Fruit fly (Drosophila melanogaster) whole organism, embryonic: ENCODE data around the gene CG2767.

Source experiments
- ATbp ChIP-seq: fragments of 200-800 bp; sonication (Bioruptor generic); optimal IDR thresholded peaks from 2 replicates; lab custom pipeline; 2017; ENCODE audit warnings: missing biosample characterization, mild to moderate bottlenecking, missing genetic modification characterization, missing genetic modification reagents
- Antp ChIP-seq: fragments of 200-800 bp; sonication (Bioruptor generic); optimal IDR thresholded peaks from 3 replicates; lab custom pipeline; 2016; ENCODE audit warnings: missing biosample characterization, missing genetic modification characterization
- Asciz ChIP-seq: fragments of 200-800 bp; sonication (Bioruptor generic); optimal IDR thresholded peaks from 2 replicates; lab custom pipeline; 2017; ENCODE audit warnings: missing biosample characterization, mild to moderate bottlenecking, missing genetic modification characterization, missing genetic modification reagents
- CG10147 ChIP-seq: fragments of 200-800 bp; sonication (Bioruptor generic); optimal IDR thresholded peaks from 2 replicates; lab custom pipeline; 2019; ENCODE audit warnings: missing biosample characterization, mild to moderate bottlenecking, missing genetic modification characterization, moderate library complexity
- CG13624 ChIP-seq: fragments of 200-800 bp; sonication (Bioruptor generic); optimal IDR thresholded peaks from 2 replicates; lab custom pipeline; 2016; ENCODE audit warnings: missing biosample characterization, missing genetic modification characterization
- CG2116 ChIP-seq: fragments of 200-800 bp; sonication (Bioruptor generic); optimal IDR thresholded peaks from 3 replicates; lab custom pipeline; 2018; ENCODE audit warnings: missing biosample characterization, mild to moderate bottlenecking, missing genetic modification characterization
- CG30403 ChIP-seq: fragments of 200-800 bp; sonication (Bioruptor generic); optimal IDR thresholded peaks from 3 replicates; lab custom pipeline; 2016; ENCODE audit warnings: missing biosample characterization, missing genetic modification characterization
- CG31388 ChIP-seq: fragments of 200-800 bp; sonication (Bioruptor generic); optimal IDR thresholded peaks from 2 replicates; lab custom pipeline; 2016; ENCODE audit warnings: missing biosample characterization, missing genetic modification characterization
- CG3163 ChIP-seq: fragments of 200-800 bp; sonication (Bioruptor generic); optimal IDR thresholded peaks from 3 replicates; lab custom pipeline; 2016; ENCODE audit warnings: missing biosample characterization, missing genetic modification characterization
- CG33557 ChIP-seq: fragments of 200-800 bp; sonication (Bioruptor generic); optimal IDR thresholded peaks from 2 replicates; lab custom pipeline; 2019; ENCODE audit warnings: missing biosample characterization, mild to moderate bottlenecking, missing genetic modification characterization, moderate library complexity
- CG4424 ChIP-seq: fragments of 200-800 bp; sonication (Bioruptor generic); optimal IDR thresholded peaks from 3 replicates; lab custom pipeline; 2016; ENCODE audit warnings: missing biosample characterization, missing genetic modification characterization
- CG4820 ChIP-seq: fragments of 200-800 bp; sonication (Bioruptor generic); optimal IDR thresholded peaks from 3 replicates; lab custom pipeline; 2016; ENCODE audit warnings: missing biosample characterization, missing genetic modification characterization
- CG4854 ChIP-seq: fragments of 200-800 bp; sonication (Bioruptor generic); optimal IDR thresholded peaks from 2 replicates; lab custom pipeline; 2016; ENCODE audit warnings: missing biosample characterization, missing genetic modification characterization, inconsistent platforms
- CG7987 ChIP-seq: fragments of 200-800 bp; sonication (Bioruptor generic); optimal IDR thresholded peaks from 2 replicates; lab custom pipeline; 2018; ENCODE audit warnings: missing biosample characterization, mild to moderate bottlenecking, missing genetic modification characterization, moderate library complexity
- CG8089 ChIP-seq: fragments of 200-800 bp; sonication (Bioruptor generic); optimal IDR thresholded peaks from 3 replicates; lab custom pipeline; 2016; ENCODE audit warnings: missing biosample characterization, missing genetic modification characterization
- CG8359 ChIP-seq: fragments of 200-800 bp; sonication (Bioruptor generic); optimal IDR thresholded peaks from 2 replicates; lab custom pipeline; 2017; ENCODE audit warnings: missing biosample characterization, mild to moderate bottlenecking, missing genetic modification characterization, borderline replicate concordance
- CG8924 ChIP-seq: fragments of 200-800 bp; optimal IDR thresholded peaks from 3 replicates; lab custom pipeline; 2019; ENCODE audit warnings: missing biosample characterization, mild to moderate bottlenecking, missing genetic modification characterization, moderate library complexity
- Dad ChIP-seq: fragments of 200-800 bp; sonication (Bioruptor generic); optimal IDR thresholded peaks from 3 replicates; lab custom pipeline; 2016; ENCODE audit warnings: missing biosample characterization, missing genetic modification characterization
- Deaf1 ChIP-seq: fragments of 200-800 bp; optimal IDR thresholded peaks from 3 replicates; lab custom pipeline; 2019; ENCODE audit warnings: missing biosample characterization, mild to moderate bottlenecking, missing genetic modification characterization, moderate library complexity
- Dp ChIP-seq: fragments of 200-800 bp; sonication (Bioruptor generic); optimal IDR thresholded peaks from 2 replicates; lab custom pipeline; 2018; ENCODE audit warnings: missing biosample characterization, mild to moderate bottlenecking, missing genetic modification characterization, moderate library complexity
- GATAe ChIP-seq: fragments of 200-800 bp; sonication (Bioruptor generic); conservative IDR thresholded peaks from 2 replicates; pipeline ENCODE4 v1.3.6; 2022; ENCODE audit warnings: missing biosample characterization, missing genetic modification characterization
- H2.0 ChIP-seq: fragments of 200-800 bp; sonication (Bioruptor generic); IDR thresholded peaks from 2 replicates; pipeline ENCODE4 v1.3.6; 2022; ENCODE audit warnings: missing biosample characterization, missing genetic modification characterization
- HLH54F ChIP-seq: fragments of 200-800 bp; sonication (Bioruptor generic); optimal IDR thresholded peaks from 3 replicates; lab custom pipeline; 2016; ENCODE audit warnings: missing biosample characterization, missing genetic modification characterization
- MBD-R2 ChIP-seq: fragments of 200-800 bp; sonication (Bioruptor generic); IDR thresholded peaks from 2 replicates; pipeline ENCODE4 v1.3.6; 2022; ENCODE audit warnings: missing biosample characterization, missing genetic modification characterization
- Spps ChIP-seq: fragments of 200-800 bp; sonication (Bioruptor generic); optimal IDR thresholded peaks from 2 replicates; lab custom pipeline; 2018; ENCODE audit warnings: missing biosample characterization, mild to moderate bottlenecking, missing genetic modification characterization
- TFAM ChIP-seq: fragments of 200-800 bp; sonication (Bioruptor generic); optimal IDR thresholded peaks from 2 replicates; lab custom pipeline; 2017; ENCODE audit warnings: missing biosample characterization, missing genetic modification characterization, inconsistent platforms
- Trl ChIP-seq, 3 experiments: fragments of >200 bp in 2 of 3; fragments of 200-800 bp in 1 of 3; sonication (Bioruptor generic) in 1 of 3; optimal IDR thresholded peaks; 2 replicates in 1 of 3; 3 replicates in 2 of 3; lab custom pipeline; 2016 to 2017; ENCODE audit warnings: missing biosample characterization in 1 of 3, missing genetic modification characterization in 1 of 3
- ap ChIP-seq: fragments of 200-800 bp; sonication (Bioruptor generic); IDR thresholded peaks from 2 replicates; pipeline ENCODE4 v1.3.6; 2022; ENCODE audit warnings: missing biosample characterization, missing genetic modification characterization
- ara ChIP-seq: fragments of 200-800 bp; sonication (Bioruptor generic); IDR thresholded peaks from 2 replicates; pipeline ENCODE4 v1.3.6; 2022; ENCODE audit warnings: missing biosample characterization, missing genetic modification characterization
- ato ChIP-seq: fragments of 200-800 bp; sonication (Bioruptor generic); IDR thresholded peaks from 2 replicates; pipeline ENCODE4 v1.3.6; 2022; ENCODE audit warnings: missing biosample characterization, missing genetic modification characterization; ENCODE audit not compliant: partially characterized antibody
- bcd ChIP-seq: fragments of 200-800 bp; sonication (Bioruptor generic); optimal IDR thresholded peaks from 2 replicates; lab custom pipeline; 2017; ENCODE audit warnings: missing biosample characterization, mild to moderate bottlenecking, missing genetic modification characterization
- bigmax ChIP-seq: fragments of 200-800 bp; sonication (Bioruptor generic); optimal IDR thresholded peaks from 2 replicates; lab custom pipeline; 2018; ENCODE audit warnings: missing biosample characterization, mild to moderate bottlenecking, missing genetic modification characterization
- btn ChIP-seq: fragments of 200-800 bp; sonication (Bioruptor generic); optimal IDR thresholded peaks from 2 replicates; lab custom pipeline; 2016; ENCODE audit warnings: missing biosample characterization, missing genetic modification characterization
- cato ChIP-seq: fragments of 200-800 bp; sonication (Bioruptor generic); optimal IDR thresholded peaks from 2 replicates; lab custom pipeline; 2016; ENCODE audit warnings: missing biosample characterization, missing genetic modification characterization, borderline replicate concordance
- cg ChIP-seq: fragments of 200-800 bp; sonication (Bioruptor generic); optimal IDR thresholded peaks from 3 replicates; lab custom pipeline; 2019; ENCODE audit warnings: missing biosample characterization, mild to moderate bottlenecking, missing genetic modification characterization, moderate library complexity
- chif ChIP-seq, 2 experiments: fragments of 200-800 bp; sonication (Bioruptor generic); optimal IDR thresholded peaks; 3 replicates each; lab custom pipeline; 2016; ENCODE audit warnings: missing biosample characterization in 2 of 2, missing genetic modification characterization in 2 of 2
- chinmo ChIP-seq: fragments of 200-800 bp; sonication (Bioruptor generic); IDR thresholded peaks from 4 replicates; pipeline ENCODE4 v1.3.6; 2022; ENCODE audit warnings: missing biosample characterization, missing genetic modification characterization; ENCODE audit not compliant: partially characterized antibody
- en ChIP-seq: fragments of 200-800 bp; sonication (Bioruptor generic); optimal IDR thresholded peaks from 2 replicates; lab custom pipeline; 2016; ENCODE audit warnings: missing biosample characterization, missing genetic modification characterization
- fd102C ChIP-seq: fragments of 200-800 bp; sonication (Bioruptor generic); optimal IDR thresholded peaks from 2 replicates; lab custom pipeline; 2018; ENCODE audit warnings: missing biosample characterization, mild to moderate bottlenecking, missing genetic modification characterization, moderate library complexity
- fru ChIP-seq: fragments of >200 bp; optimal IDR thresholded peaks from 2 replicates; lab custom pipeline; 2017
- gt ChIP-seq: fragments of 200-800 bp; sonication (Bioruptor generic); IDR thresholded peaks from 2 replicates; pipeline ENCODE4 v1.3.6; 2022; ENCODE audit warnings: missing biosample characterization, missing genetic modification characterization
- kay ChIP-seq: fragments of 200-800 bp; sonication (Bioruptor generic); optimal IDR thresholded peaks from 2 replicates; lab custom pipeline; 2016; ENCODE audit warnings: missing biosample characterization, missing genetic modification characterization
- lola ChIP-seq, 3 experiments: fragments of >200 bp in 2 of 3; fragments of 200-800 bp in 1 of 3; sonication (Bioruptor generic) in 1 of 3; optimal IDR thresholded peaks; 2 replicates each; lab custom pipeline; 2017 to 2019; ENCODE audit warnings: missing biosample characterization in 3 of 3, missing genetic modification characterization in 3 of 3, mild to moderate bottlenecking in 1 of 3, moderate library complexity in 1 of 3
- mirr ChIP-seq: fragments of 200-800 bp; sonication (Bioruptor generic); optimal IDR thresholded peaks from 3 replicates; lab custom pipeline; 2018; ENCODE audit warnings: missing biosample characterization, mild to moderate bottlenecking, missing genetic modification characterization
- nerfin-1 ChIP-seq: fragments of 200-800 bp; sonication (Bioruptor generic); optimal IDR thresholded peaks from 3 replicates; lab custom pipeline; 2019; ENCODE audit warnings: missing biosample characterization, mild to moderate bottlenecking, missing genetic modification characterization, moderate library complexity
- rib ChIP-seq: fragments of 200-800 bp; sonication (Bioruptor generic); IDR thresholded peaks from 2 replicates; pipeline ENCODE4 v1.3.6; 2022; ENCODE audit warnings: missing biosample characterization, missing genetic modification characterization
- sens ChIP-seq: fragments of 200-800 bp; sonication (Bioruptor generic); peaks from one replicate; lab custom pipeline; 2016; ENCODE audit warnings: missing biosample characterization, missing genetic modification characterization
- usp ChIP-seq: fragments of >200 bp; optimal IDR thresholded peaks from 2 replicates; lab custom pipeline; 2017; ENCODE audit warnings: missing biosample characterization, missing genetic modification characterization
- zf30C ChIP-seq: fragments of 200-800 bp; sonication (Bioruptor generic); optimal IDR thresholded peaks from 3 replicates; lab custom pipeline; 2018; ENCODE audit warnings: missing biosample characterization, mild to moderate bottlenecking, missing genetic modification characterization

CG2767 gene

DNA sequence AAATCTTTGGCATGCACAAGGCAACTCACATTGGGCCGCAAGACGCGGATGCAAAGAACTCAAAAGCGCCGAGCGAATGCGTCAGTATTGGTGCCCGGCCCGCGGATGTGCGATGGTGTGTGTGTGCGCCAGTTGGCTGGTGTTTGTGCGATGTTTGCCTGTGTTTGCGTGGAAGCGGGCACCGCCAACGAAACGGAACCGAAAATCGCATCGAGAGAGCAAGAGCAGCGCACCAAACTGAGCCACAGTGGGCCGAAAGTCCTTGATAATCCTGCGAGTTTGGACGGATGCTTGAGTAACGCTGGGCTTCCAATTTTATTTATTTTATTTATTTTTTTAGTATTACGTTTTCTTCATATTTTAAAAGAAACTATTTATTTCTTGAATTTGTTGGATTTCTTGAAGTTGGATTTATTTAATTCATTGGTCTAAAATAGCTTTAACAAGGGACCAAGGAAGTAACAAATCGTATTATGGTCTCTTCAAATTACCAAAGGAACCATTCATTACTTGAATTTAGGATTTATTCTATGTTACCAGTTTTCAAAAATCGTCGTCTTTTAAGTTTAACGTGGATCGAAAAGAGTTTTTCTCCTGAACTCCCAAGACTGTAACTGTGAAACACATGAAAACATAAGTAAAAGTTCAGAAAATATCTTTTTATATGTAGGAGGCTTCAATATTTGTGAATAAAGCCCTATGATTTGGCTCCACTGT is 45.0 kb downstream of the CG2767 start (continued):
- no peak for TF ChIP-seq CG8089 (GFP tag; lab: Kevin White, UChicago)
- TF ChIP-seq cg (GFP tag; lab: Kevin White, UChicago) = peak; percentile 91
- no peak for TF ChIP-seq Dp (GFP tag; lab: Kevin White, UChicago)
- TF ChIP-seq CG10147 = no peak
- TF ChIP-seq Asciz (GFP tag; lab: Kevin White, UChicago) = peak; percentile 55
- no peak for TF ChIP-seq fru (lab: Kevin White, UChicago)
- no peak for TF ChIP-seq ato
- TF ChIP-seq ap = 0 out of 2 replicates have a peak, but pooled peaks have one; percentile 5
- peak; percentile 25 for TF ChIP-seq CG2116
- TF ChIP-seq CG3163 (GFP tag; lab: Kevin White, UChicago) = no peak
- peak; percentile 58 for TF ChIP-seq CG30403
- TF ChIP-seq H2.0 (GFP tag; lab: Robert Waterston, UW) = 0 out of 2 replicates have a peak, but pooled peaks have one; percentile 18
- TF ChIP-seq cato (GFP tag; lab: Kevin White, UChicago) = peak; percentile 42
- TF ChIP-seq bcd (GFP tag; lab: Kevin White, UChicago) = peak; percentile 45
- peak; percentile 47; the same call in 1 of the 2 replicates for TF ChIP-seq ara (GFP tag; lab: Robert Waterston, UW)
- TF ChIP-seq gt (GFP tag; lab: Robert Waterston, UW) = no peak
- peak; percentile 47 for TF ChIP-seq CG8924 (tag; lab: Kevin White, UChicago)
- no peak for TF ChIP-seq TFAM (GFP tag; lab: Kevin White, UChicago)
- TF ChIP-seq chif (GFP tag; optimal IDR thresholded peaks at IDR 0.05; lab: Kevin White, UChicago) = peak; percentile 4 to 10
- TF ChIP-seq fd102C (GFP tag; lab: Kevin White, UChicago) = no peak
- no peak for TF ChIP-seq zf30C (GFP tag; lab: Kevin White, UChicago)
- TF ChIP-seq GATAe (GFP tag; lab: Robert Waterston, UW) = no peak
- no peak for TF ChIP-seq CG31388 (GFP tag; lab: Kevin White, UChicago)
- no peak for TF ChIP-seq CG4854 (GFP tag; lab: Kevin White, UChicago)
- peak in 1 of 3 experiments; percentile 87 for TF ChIP-seq lola (GFP tag; optimal IDR thresholded peaks at IDR 0.05; lab: Kevin White, UChicago)
- no peak; the same call in 1 of the 2 replicates for TF ChIP-seq rib
- TF ChIP-seq Dad (GFP tag; lab: Kevin White, UChicago) = no peak
- no peak for TF ChIP-seq bigmax (GFP tag; lab: Kevin White, UChicago)
- peak; percentile 76 for TF ChIP-seq CG4424
- no peak for TF ChIP-seq nerfin-1 (tag; lab: Kevin White, UChicago)
- TF ChIP-seq CG8359 = peak; percentile 19
- no peak for TF ChIP-seq usp (GFP tag; lab: Kevin White, UChicago)
- no peak for TF ChIP-seq Antp (GFP tag; lab: Kevin White, UChicago)
- peak; percentile 19 for TF ChIP-seq CG4820 (GFP tag; lab: Kevin White, UChicago)
- TF ChIP-seq CG7987 (GFP tag; lab: Kevin White, UChicago) = no peak
- TF ChIP-seq kay (GFP tag; lab: Kevin White, UChicago) = peak; percentile 29
- no peak for TF ChIP-seq CG13624 (GFP tag; lab: Kevin White, UChicago)
- TF ChIP-seq Trl (optimal IDR thresholded peaks at IDR 0.05; lab: Kevin White, UChicago) = peak in 1 of 2 experiments; percentile 39
- no peak for TF ChIP-seq Trl (GFP tag; optimal IDR thresholded peaks at IDR 0.05; lab: Kevin White, UChicago)
- TF ChIP-seq en (GFP tag; lab: Kevin White, UChicago) = no peak
- TF ChIP-seq ATbp = peak; percentile 55
- TF ChIP-seq CG33557 (GFP tag; lab: Kevin White, UChicago) = peak; percentile 72
- no peak for TF ChIP-seq Deaf1 (tag; lab: Kevin White, UChicago)
- TF ChIP-seq MBD-R2 (GFP tag; lab: Robert Waterston, UW) = no peak
- no peak for TF ChIP-seq btn
- TF ChIP-seq sens (GFP tag; lab: Kevin White, UChicago) = peak; percentile 92
- no peak for TF ChIP-seq mirr (GFP tag; lab: Kevin White, UChicago)
- no peak for TF ChIP-seq chinmo (GFP tag; lab: Robert Waterston, UW)
- TF ChIP-seq HLH54F (GFP tag; lab: Kevin White, UChicago) = no peak
- peak; percentile 34 for TF ChIP-seq Spps (tag; lab: Kevin White, UChicago)
